Worm (Caenorhabditis elegans): Measurements from ENCODE around the gene Y49A3A.4.

DNA sequence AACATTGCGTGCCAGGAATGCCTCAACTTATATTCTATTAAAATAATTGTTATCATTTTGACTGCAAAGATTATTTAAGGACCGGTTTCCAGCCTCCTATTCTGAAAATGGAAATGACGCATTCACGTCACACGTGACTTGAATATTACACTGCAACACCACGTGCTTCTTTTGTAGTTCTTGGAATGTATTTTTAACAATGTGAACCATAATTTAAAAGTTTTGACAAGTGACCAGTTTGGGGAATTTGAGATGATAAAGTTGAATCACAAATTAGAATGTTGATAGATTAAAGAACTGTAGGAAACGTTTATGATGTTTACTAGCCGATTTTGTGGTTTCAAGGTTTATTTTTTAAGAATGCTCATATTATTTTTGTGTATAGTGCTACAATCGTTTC is 17.0 kb downstream of the Y49A3A.4 start, which contains the start of gene F47B8.10:
- no peak for TF ChIP-seq nhr-25 (tag; optimal IDR thresholded peaks at IDR 0.05)
- no peak for TF ChIP-seq unc-39 (tag; optimal IDR thresholded peaks at IDR 0.05)
- no peak for TF ChIP-seq pha-4 (tag; optimal IDR thresholded peaks at IDR 0.05)
- no peak for TF ChIP-seq skn-1 (tag; optimal IDR thresholded peaks at IDR 0.05)
- no peak for TF ChIP-seq daf-12 (tag; optimal IDR thresholded peaks at IDR 0.05)
- TF ChIP-seq aly-2 (tag; optimal IDR thresholded peaks at IDR 0.05), result no peak
- no peak for TF ChIP-seq elt-1 (tag; optimal IDR thresholded peaks at IDR 0.05)
